Worm (Caenorhabditis elegans): Measurements from ENCODE around the gene cdc-25.4.

- no peak for TF ChIP-seq mdl-1 (tag; optimal IDR thresholded peaks at IDR 0.05)
- no peak for TF ChIP-seq ama-1 (optimal IDR thresholded peaks at IDR 0.05)
- no peak for TF ChIP-seq jun-1 (tag; optimal IDR thresholded peaks at IDR 0.05)
- no peak for TF ChIP-seq isw-1 (GFP tag; IDR thresholded peaks at IDR 0.05)
- no peak for TF ChIP-seq unc-86 (tag; optimal IDR thresholded peaks at IDR 0.05)
- TF ChIP-seq nhr-11 (tag; optimal IDR thresholded peaks at IDR 0.05), result no peak
- TF ChIP-seq unc-62 (GFP tag; optimal IDR thresholded peaks at IDR 0.05), result no peak
- TF ChIP-seq unc-130 (tag; optimal IDR thresholded peaks at IDR 0.05), result no peak
- no peak for TF ChIP-seq egl-27 (tag; optimal IDR thresholded peaks at IDR 0.05)
- TF ChIP-seq elt-2 (tag; optimal IDR thresholded peaks at IDR 0.05), result no peak
- no peak for TF ChIP-seq lin-13 (GFP tag; optimal IDR thresholded peaks at IDR 0.05)
- no peak for TF ChIP-seq swsn-7 (tag; optimal IDR thresholded peaks at IDR 0.05)
These were observed 41.7 kb upstream of the cdc-25.4 start, which contains the start of gene T01E8.8 for ce11 chrII:10230972-10231371.

All from whole organism, L1 larva.